Fruit fly (Drosophila melanogaster): ENCODE measurements around the gene cpo.

Gene cpo

dm6 chr3R:17946246-17946645 is 26.6 kb downstream of the cpo start (continued):
- TF ChIP-seq lov (optimal IDR thresholded peaks at IDR 0.05): no peak
- peak; percentile 33; the same call in 1 of the 3 replicates for TF ChIP-seq lov (GFP tag; IDR thresholded peaks at IDR 0.05)
- TF ChIP-seq Jarid2 (GFP tag; optimal IDR thresholded peaks at IDR 0.05): peak; percentile 38
- no peak for TF ChIP-seq salm (tag; optimal IDR thresholded peaks at IDR 0.05)
- peak in 1 of 2 experiments; percentile 30 for TF ChIP-seq eve (GFP tag; optimal IDR thresholded peaks at IDR 0.05)
- no peak for TF ChIP-seq CG8359 (GFP tag; optimal IDR thresholded peaks at IDR 0.05; ENCODE audit: borderline replicate concordance)
- TF ChIP-seq az2 (GFP tag; optimal IDR thresholded peaks at IDR 0.05): peak; percentile 51
- TF ChIP-seq Hr3 (GFP tag; optimal IDR thresholded peaks at IDR 0.05): peak; percentile 52
- TF ChIP-seq MTF-1 (GFP tag; optimal IDR thresholded peaks at IDR 0.05; ENCODE audit: borderline replicate concordance): peak; percentile 3
- peak; percentile 42; the same call in 1 of the 3 replicates for TF ChIP-seq CG7357 (GFP tag; IDR thresholded peaks at IDR 0.05)
- no peak for TF ChIP-seq CG13296 (GFP tag; optimal IDR thresholded peaks at IDR 0.05)
- peak; percentile 35; the same call in 1 of the 2 replicates for TF ChIP-seq slbo (GFP tag; IDR thresholded peaks at IDR 0.05)
- peak; percentile 50 for TF ChIP-seq CG14667 (GFP tag; IDR thresholded peaks at IDR 0.05)
- TF ChIP-seq MESR4 (GFP tag; optimal IDR thresholded peaks at IDR 0.05): no peak
- TF ChIP-seq sr (GFP tag; IDR thresholded peaks at IDR 0.05): no peak
- no peak for TF ChIP-seq CG6175 (GFP tag; IDR thresholded peaks at IDR 0.05)
- no peak for TF ChIP-seq usp (GFP tag; optimal IDR thresholded peaks at IDR 0.05)
- no peak for TF ChIP-seq CG14014 (GFP tag; IDR thresholded peaks at IDR 0.05)
- peak; percentile 52 for TF ChIP-seq CG2678 (tag; optimal IDR thresholded peaks at IDR 0.05)
- peak; percentile 45 for TF ChIP-seq CG15696 (tag; optimal IDR thresholded peaks at IDR 0.05)
- TF ChIP-seq crol (GFP tag; IDR thresholded peaks at IDR 0.05): no peak
- peak; percentile 59 for TF ChIP-seq Atf-2 (GFP tag; optimal IDR thresholded peaks at IDR 0.05)
- peak; percentile 73 for TF ChIP-seq CG4424 (GFP tag; optimal IDR thresholded peaks at IDR 0.05)
- TF ChIP-seq Hr78 (GFP tag; optimal IDR thresholded peaks at IDR 0.05): peak in 1 of 2 experiments; percentile 89
- TF ChIP-seq CG8388 (GFP tag; optimal IDR thresholded peaks at IDR 0.05): peak; percentile 55
- 0 out of 2 replicates have a peak, but pooled peaks have one; percentile 17 for TF ChIP-seq esg (GFP tag; conservative IDR thresholded peaks at IDR 0.05)
- no peak for TF ChIP-seq Nf-YC (tag; optimal IDR thresholded peaks at IDR 0.05)
- no peak for TF ChIP-seq dati (GFP tag; IDR thresholded peaks at IDR 0.05)
- peak; percentile 60 for TF ChIP-seq tin (GFP tag; optimal IDR thresholded peaks at IDR 0.05)
- no peak for TF ChIP-seq danr (GFP tag; IDR thresholded peaks at IDR 0.05)
- TF ChIP-seq H15 (GFP tag; IDR thresholded peaks at IDR 0.05): 0 out of 3 replicates have a peak, but pooled peaks have one; percentile 34
- no peak for TF ChIP-seq hth (optimal IDR thresholded peaks at IDR 0.05)
- TF ChIP-seq Awh (GFP tag; IDR thresholded peaks at IDR 0.05): no peak; the same call in 1 of the 2 replicates
- TF ChIP-seq CG10267 (tag; optimal IDR thresholded peaks at IDR 0.05): peak; percentile 62
- no peak for TF ChIP-seq sd (tag; optimal IDR thresholded peaks at IDR 0.05)
- peak; percentile 44 for TF ChIP-seq CG8944 (GFP tag; optimal IDR thresholded peaks at IDR 0.05)
- TF ChIP-seq ftz-f1 (GFP tag; optimal IDR thresholded peaks at IDR 0.05): no peak
- TF ChIP-seq da (GFP tag; optimal IDR thresholded peaks at IDR 0.05): peak; percentile 11
- peak; percentile 36 for TF ChIP-seq Ptx1 (GFP tag; IDR thresholded peaks at IDR 0.05)
- TF ChIP-seq Aef1 (GFP tag; IDR thresholded peaks at IDR 0.05): peak; percentile 38; the same call in 1 of the 3 replicates
- no peak for TF ChIP-seq ase (GFP tag; IDR thresholded peaks at IDR 0.05)
- TF ChIP-seq CG3407 (GFP tag; optimal IDR thresholded peaks at IDR 0.05): peak; percentile 25
- no peak for TF ChIP-seq ind (GFP tag; optimal IDR thresholded peaks at IDR 0.05)
- TF ChIP-seq CG16813 (GFP tag; IDR thresholded peaks at IDR 0.05; ENCODE audit: partially characterized antibody): no peak
- TF ChIP-seq grau (tag; optimal IDR thresholded peaks at IDR 0.05): peak; percentile 56
- TF ChIP-seq chinmo (GFP tag; IDR thresholded peaks at IDR 0.05; ENCODE audit: partially characterized antibody): no peak
- peak; percentile 18 for TF ChIP-seq CG33213 (GFP tag; optimal IDR thresholded peaks at IDR 0.05)
- peak; percentile 15; the same call in 1 of the 2 replicates for TF ChIP-seq onecut (GFP tag; IDR thresholded peaks at IDR 0.05)
- peak; percentile 29 for TF ChIP-seq mam (GFP tag; optimal IDR thresholded peaks at IDR 0.05)
- TF ChIP-seq CG4707 (GFP tag; optimal IDR thresholded peaks at IDR 0.05): no peak
- peak; percentile 54 for TF ChIP-seq lilli (GFP tag; optimal IDR thresholded peaks at IDR 0.05)
- TF ChIP-seq Ets97D (GFP tag; optimal IDR thresholded peaks at IDR 0.05): peak; percentile 3

Measured in whole organism, embryonic.